Worm (Caenorhabditis elegans): ENCODE results near the gene old-2.

ce11 chrII:9802642-9803041 is 46.8 kb downstream of the old-2 start, which contains the start of gene cyp-13A6:
- no peak for TF ChIP-seq rec-8 (tag; optimal IDR thresholded peaks at IDR 0.05)
- no peak for TF ChIP-seq cebp-2 (GFP tag; IDR thresholded peaks at IDR 0.05)
- TF ChIP-seq tlf-1 (GFP tag; optimal IDR thresholded peaks at IDR 0.05) = no peak
- no peak for TF ChIP-seq ztf-18 (tag; optimal IDR thresholded peaks at IDR 0.05)
- no peak for TF ChIP-seq hlh-12 (tag; optimal IDR thresholded peaks at IDR 0.05)

Data from whole organism, young adult.